Fruit fly (Drosophila melanogaster) whole organism, embryonic: Measurements from ENCODE around the gene Roc1b.

ENCODE experiments used
- CG11085 ChIP-seq: fragments of 200-800 bp; sonication (Bioruptor generic); IDR thresholded peaks from 2 replicates; pipeline ENCODE4 v1.3.6; 2022; ENCODE audit warnings: missing biosample characterization, missing genetic modification characterization
- CG17361 ChIP-seq: fragments of 200-800 bp; sonication (Bioruptor generic); IDR thresholded peaks from 3 replicates; pipeline ENCODE4 v1.3.6; 2022; ENCODE audit warnings: missing biosample characterization, missing genetic modification characterization
- CG9876 ChIP-seq: fragments of 200-800 bp; sonication (Bioruptor generic); optimal IDR thresholded peaks from 2 replicates; lab custom pipeline; 2016; ENCODE audit warnings: missing biosample characterization, missing genetic modification characterization
- Doc3 ChIP-seq: fragments of 200-800 bp; sonication (Bioruptor generic); IDR thresholded peaks from 3 replicates; pipeline ENCODE4 v1.3.6; 2022; ENCODE audit warnings: missing biosample characterization, missing genetic modification characterization; ENCODE audit not compliant: partially characterized antibody
- Hey ChIP-seq: fragments of 200-800 bp; sonication (Bioruptor generic); optimal IDR thresholded peaks from 3 replicates; lab custom pipeline; 2018; ENCODE audit warnings: missing biosample characterization, mild to moderate bottlenecking, missing genetic modification characterization
- Nf-YB ChIP-seq: fragments of 200-800 bp; sonication (Bioruptor generic); optimal IDR thresholded peaks from 3 replicates; lab custom pipeline; 2019; ENCODE audit warnings: missing biosample characterization, mild to moderate bottlenecking, missing genetic modification characterization, moderate library complexity
- emc ChIP-seq: fragments of 200-800 bp; sonication (Bioruptor generic); optimal IDR thresholded peaks from 2 replicates; lab custom pipeline; 2016; ENCODE audit warnings: missing biosample characterization, missing genetic modification characterization
- jigr1 ChIP-seq: fragments of 200-800 bp; sonication (Bioruptor generic); IDR thresholded peaks from 3 replicates; pipeline ENCODE4 v1.3.6; 2022; ENCODE audit warnings: missing biosample characterization, missing genetic modification characterization
- klu ChIP-seq: fragments of 200-800 bp; sonication (Bioruptor generic); IDR thresholded peaks from 2 replicates; pipeline ENCODE4 v1.3.6; 2022; ENCODE audit warnings: missing biosample characterization, missing genetic modification characterization

DNA sequence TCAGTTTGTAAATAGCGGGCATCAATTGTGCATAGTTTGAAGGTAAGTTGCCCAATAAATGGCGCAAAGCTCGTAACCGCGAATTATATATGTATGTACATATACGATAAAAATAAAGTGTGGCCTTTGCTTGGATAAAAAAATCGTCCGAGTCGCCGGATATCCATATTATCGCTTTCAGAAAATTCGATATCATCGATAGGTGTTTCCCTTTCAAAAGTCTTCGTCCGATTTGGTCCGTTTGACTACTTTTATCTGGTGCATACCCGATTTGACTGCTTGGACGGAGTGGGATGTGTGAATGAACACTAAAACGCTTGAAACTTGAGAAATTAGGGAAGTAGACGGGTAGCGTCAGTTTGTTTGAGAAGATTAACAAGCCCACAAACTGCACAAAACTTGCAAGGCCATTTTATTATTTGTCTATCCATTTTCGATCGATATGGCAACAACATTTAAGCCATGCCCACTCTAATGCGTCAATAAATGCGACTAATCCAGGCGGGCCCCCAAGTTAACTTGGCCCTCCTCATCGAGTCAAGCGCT, 28.6 kb upstream of the Roc1b start:
- TF ChIP-seq Hey (tag; lab: Kevin White, UChicago) = no peak
- TF ChIP-seq jigr1 (GFP tag; lab: Robert Waterston, UW) = no peak
- no peak for TF ChIP-seq CG11085
- no peak for TF ChIP-seq emc (GFP tag; lab: Kevin White, UChicago)
- no peak for TF ChIP-seq CG9876 (GFP tag; lab: Kevin White, UChicago)
- TF ChIP-seq Doc3 (GFP tag; lab: Robert Waterston, UW) = no peak
- no peak for TF ChIP-seq CG17361 (GFP tag; lab: Robert Waterston, UW)
- no peak for TF ChIP-seq Nf-YB (GFP tag; lab: Kevin White, UChicago)
- no peak for TF ChIP-seq klu (GFP tag; lab: Robert Waterston, UW)
